Worm (Caenorhabditis elegans) whole organism, L2 larva: Measurements from ENCODE around the gene K12H6.9.

Experiments
- ZK546.5 ChIP-seq: sonication (generic microtip); optimal IDR thresholded peaks from 2 replicates; lab custom pipeline; 2017; ENCODE audit warnings: missing biosample characterization, missing genetic modification characterization
- blmp-1 ChIP-seq: sonication (generic microtip); optimal IDR thresholded peaks from 2 replicates; lab custom pipeline; 2017; ENCODE audit warnings: missing genetic modification characterization, mild to moderate bottlenecking, missing compliant biosample characterization, antibody characterized with exemption, moderate library complexity; ENCODE audit not compliant: insufficient read depth
- fos-1 ChIP-seq: fragments of 150-350 bp; optimal IDR thresholded peaks from 2 replicates; lab custom pipeline; 2014; ENCODE audit warnings: missing biosample characterization, missing genetic modification characterization
- gmeb-1 ChIP-seq: fragments of 150-350 bp; optimal IDR thresholded peaks from 2 replicates; lab custom pipeline; 2014; ENCODE audit warnings: missing biosample characterization, missing genetic modification characterization
- nhr-6 ChIP-seq: fragments of 150-350 bp; optimal IDR thresholded peaks from 2 replicates; lab custom pipeline; 2014; ENCODE audit warnings: missing biosample characterization, missing genetic modification characterization
- nhr-77 ChIP-seq: fragments of 150-350 bp; optimal IDR thresholded peaks from 2 replicates; lab custom pipeline; 2014; ENCODE audit warnings: missing biosample characterization, missing genetic modification characterization
- snpc-4 ChIP-seq: fragments of 150-350 bp; optimal IDR thresholded peaks from 2 replicates; lab custom pipeline; 2014; ENCODE audit warnings: missing biosample characterization, missing genetic modification characterization
- unc-39 ChIP-seq: fragments of 150-350 bp; optimal IDR thresholded peaks from 2 replicates; lab custom pipeline; 2014; ENCODE audit warnings: missing biosample characterization, missing genetic modification characterization

ce11 chrII:2777846-2778245 lies 46.4 kb upstream of the K12H6.9 start, which contains the start of gene F08D12.4:
- no peak for TF ChIP-seq blmp-1 (tag; lab: Kevin White, UChicago)
- TF ChIP-seq unc-39 (tag; lab: Kevin White, UChicago), result no peak
- no peak for TF ChIP-seq nhr-77
- no peak for TF ChIP-seq ZK546.5 (tag; lab: Kevin White, UChicago)
- no peak for TF ChIP-seq snpc-4
- TF ChIP-seq gmeb-1 (tag; lab: Kevin White, UChicago), result no peak
- TF ChIP-seq fos-1 (tag; lab: Kevin White, UChicago), result no peak
- no peak for TF ChIP-seq nhr-6
